Worm (Caenorhabditis elegans) whole organism, L3 larva: ENCODE data around the gene spp-22.

ENCODE experiments used
- R02D3.7 ChIP-seq: fragments of 150-350 bp; optimal IDR thresholded peaks from 2 replicates; lab custom pipeline; 2014; ENCODE audit warnings: missing biosample characterization, missing genetic modification characterization
- ceh-16 ChIP-seq: sonication (generic microtip); optimal IDR thresholded peaks from 2 replicates; lab custom pipeline; 2017; ENCODE audit warnings: missing biosample characterization, missing genetic modification characterization
- ceh-28 ChIP-seq: fragments of 150-350 bp; optimal IDR thresholded peaks from 2 replicates; lab custom pipeline; 2014; ENCODE audit warnings: missing biosample characterization, missing genetic modification reagents, missing genetic modification characterization
- ceh-82 ChIP-seq: fragments of 150-350 bp; optimal IDR thresholded peaks from 2 replicates; lab custom pipeline; 2014; ENCODE audit warnings: missing biosample characterization, missing genetic modification characterization
- ceh-9 ChIP-seq: sonication (generic microtip); optimal IDR thresholded peaks from 2 replicates; lab custom pipeline; 2018; ENCODE audit warnings: missing biosample characterization, missing genetic modification characterization
- daf-12 ChIP-seq: fragments of 150-350 bp; optimal IDR thresholded peaks from 2 replicates; lab custom pipeline; 2014; ENCODE audit warnings: missing biosample characterization, missing genetic modification reagents, missing genetic modification characterization
- egl-27 ChIP-seq: sonication (generic microtip); optimal IDR thresholded peaks from 4 replicates; lab custom pipeline; 2017; ENCODE audit warnings: missing biosample characterization, missing genetic modification reagents, missing genetic modification characterization
- egl-5 ChIP-seq: fragments of 150-350 bp; optimal IDR thresholded peaks from 2 replicates; lab custom pipeline; 2017; ENCODE audit warnings: missing biosample characterization, missing genetic modification reagents, missing genetic modification characterization, inconsistent platforms
- elt-1 ChIP-seq: fragments of 150-350 bp; optimal IDR thresholded peaks from 2 replicates; lab custom pipeline; 2014; ENCODE audit warnings: missing biosample characterization, missing genetic modification characterization
- elt-2 ChIP-seq: sonication (generic microtip); optimal IDR thresholded peaks from 2 replicates; lab custom pipeline; 2016; ENCODE audit warnings: missing genetic modification reagents, mild to moderate bottlenecking, missing genetic modification characterization, missing compliant biosample characterization
- elt-3 ChIP-seq, 3 experiments: fragments of 150-350 bp in 1 of 3; sonication (generic microtip) in 2 of 3; optimal IDR thresholded peaks; 2 replicates in 2 of 3; 4 replicates in 1 of 3; lab custom pipeline; 2014 to 2017; ENCODE audit warnings: missing biosample characterization in 3 of 3, missing genetic modification characterization in 3 of 3
- eor-1 ChIP-seq, 2 experiments: fragments of 150-350 bp; optimal IDR thresholded peaks; 2 replicates each; lab custom pipeline; 2014 to 2018; ENCODE audit warnings: missing biosample characterization in 2 of 2, missing genetic modification characterization in 2 of 2
- fkh-10 ChIP-seq: sonication (generic microtip); optimal IDR thresholded peaks from 2 replicates; lab custom pipeline; 2017; ENCODE audit warnings: missing biosample characterization, missing genetic modification reagents, missing genetic modification characterization
- fkh-2 ChIP-seq: fragments of 150-350 bp; optimal IDR thresholded peaks from 2 replicates; lab custom pipeline; 2014; ENCODE audit warnings: missing biosample characterization, missing genetic modification reagents, missing genetic modification characterization
- fos-1 ChIP-seq: fragments of 150-350 bp; optimal IDR thresholded peaks from 2 replicates; lab custom pipeline; 2014; ENCODE audit warnings: missing biosample characterization, missing genetic modification characterization
- hmg-11 ChIP-seq: sonication (generic microtip); optimal IDR thresholded peaks from 2 replicates; lab custom pipeline; 2016; ENCODE audit warnings: missing genetic modification characterization, missing compliant biosample characterization
- jun-1 ChIP-seq: fragments of 150-350 bp; optimal IDR thresholded peaks from 2 replicates; lab custom pipeline; 2014; ENCODE audit warnings: missing biosample characterization, missing genetic modification reagents, missing genetic modification characterization
- lin-15B ChIP-seq: fragments of 150-350 bp; optimal IDR thresholded peaks from 2 replicates; lab custom pipeline; 2014; ENCODE audit warnings: missing biosample characterization, missing genetic modification characterization
- lin-39 ChIP-seq: fragments of 150-350 bp; optimal IDR thresholded peaks from 2 replicates; lab custom pipeline; 2018; ENCODE audit warnings: missing biosample characterization, missing genetic modification reagents, missing genetic modification characterization
- lsy-12 ChIP-seq: sonication (generic microtip); optimal IDR thresholded peaks from 2 replicates; lab custom pipeline; 2016; ENCODE audit warnings: mild to moderate bottlenecking, missing genetic modification characterization, missing compliant biosample characterization
- mdl-1 ChIP-seq: fragments of 150-350 bp; optimal IDR thresholded peaks from 2 replicates; lab custom pipeline; 2014; ENCODE audit warnings: missing biosample characterization, missing genetic modification characterization
- nfya-1 ChIP-seq: sonication (generic microtip); optimal IDR thresholded peaks from 2 replicates; lab custom pipeline; 2017; ENCODE audit warnings: missing genetic modification characterization, mild to moderate bottlenecking, missing compliant biosample characterization, antibody characterized with exemption, moderate library complexity; ENCODE audit not compliant: insufficient read depth
- nhr-11 ChIP-seq: fragments of 150-350 bp; optimal IDR thresholded peaks from 2 replicates; lab custom pipeline; 2014; ENCODE audit warnings: missing biosample characterization, missing genetic modification characterization
- nhr-23 ChIP-seq: fragments of 150-350 bp; optimal IDR thresholded peaks from 2 replicates; lab custom pipeline; 2014; ENCODE audit warnings: missing biosample characterization, missing genetic modification reagents, missing genetic modification characterization
- nhr-237 ChIP-seq: fragments of 150-350 bp; optimal IDR thresholded peaks from 2 replicates; lab custom pipeline; 2014; ENCODE audit warnings: missing biosample characterization, missing genetic modification characterization
- nhr-28 ChIP-seq: fragments of 150-350 bp; optimal IDR thresholded peaks from 2 replicates; lab custom pipeline; 2014; ENCODE audit warnings: missing biosample characterization, missing genetic modification characterization
- nhr-43 ChIP-seq: sonication (generic microtip); optimal IDR thresholded peaks from 2 replicates; lab custom pipeline; 2016; ENCODE audit warnings: mild to moderate bottlenecking, missing genetic modification characterization, missing compliant biosample characterization; ENCODE audit not compliant: poor library complexity, severe bottlenecking
- nhr-67 ChIP-seq: fragments of 150-350 bp; optimal IDR thresholded peaks from 2 replicates; lab custom pipeline; 2014; ENCODE audit warnings: missing biosample characterization, missing genetic modification characterization
- nhr-76 ChIP-seq: fragments of 150-350 bp; sonication (generic microtip); optimal IDR thresholded peaks from 5 replicates; lab custom pipeline; 2014; ENCODE audit warnings: missing biosample characterization, missing genetic modification characterization
- nhr-77 ChIP-seq: fragments of 150-350 bp; optimal IDR thresholded peaks from 2 replicates; lab custom pipeline; 2014; ENCODE audit warnings: missing biosample characterization, missing genetic modification characterization
- pha-4 ChIP-seq: fragments of 150-350 bp; optimal IDR thresholded peaks from 2 replicates; lab custom pipeline; 2014; ENCODE audit warnings: missing biosample characterization, missing genetic modification reagents, missing genetic modification characterization
- skn-1 ChIP-seq: fragments of 150-350 bp; optimal IDR thresholded peaks from 2 replicates; lab custom pipeline; 2014; ENCODE audit warnings: missing biosample characterization, missing genetic modification characterization
- snpc-4 ChIP-seq: fragments of 150-350 bp; optimal IDR thresholded peaks from 2 replicates; lab custom pipeline; 2014; ENCODE audit warnings: missing biosample characterization, missing genetic modification characterization
- tbx-2 ChIP-seq: sonication (generic microtip); optimal IDR thresholded peaks from 2 replicates; lab custom pipeline; 2016; ENCODE audit warnings: mild to moderate bottlenecking, missing genetic modification characterization, missing compliant biosample characterization
- unc-39 ChIP-seq: sonication (generic microtip); optimal IDR thresholded peaks from 4 replicates; lab custom pipeline; 2017; ENCODE audit warnings: missing biosample characterization, missing genetic modification characterization
- unc-62 ChIP-seq: fragments of 150-350 bp; sonication (generic microtip); optimal IDR thresholded peaks from 4 replicates; lab custom pipeline; 2014; ENCODE audit warnings: missing biosample characterization, missing genetic modification reagents, missing genetic modification characterization
- zag-1 ChIP-seq: fragments of 150-350 bp; optimal IDR thresholded peaks from 2 replicates; lab custom pipeline; 2014; ENCODE audit warnings: missing biosample characterization, missing genetic modification characterization
- ztf-11 ChIP-seq: fragments of 150-350 bp; optimal IDR thresholded peaks from 2 replicates; lab custom pipeline; 2014; ENCODE audit warnings: missing biosample characterization, missing genetic modification characterization
- ztf-4 ChIP-seq: fragments of 150-350 bp; optimal IDR thresholded peaks from 2 replicates; lab custom pipeline; 2014; ENCODE audit warnings: missing biosample characterization, missing genetic modification characterization

spp-22 gene

DNA sequence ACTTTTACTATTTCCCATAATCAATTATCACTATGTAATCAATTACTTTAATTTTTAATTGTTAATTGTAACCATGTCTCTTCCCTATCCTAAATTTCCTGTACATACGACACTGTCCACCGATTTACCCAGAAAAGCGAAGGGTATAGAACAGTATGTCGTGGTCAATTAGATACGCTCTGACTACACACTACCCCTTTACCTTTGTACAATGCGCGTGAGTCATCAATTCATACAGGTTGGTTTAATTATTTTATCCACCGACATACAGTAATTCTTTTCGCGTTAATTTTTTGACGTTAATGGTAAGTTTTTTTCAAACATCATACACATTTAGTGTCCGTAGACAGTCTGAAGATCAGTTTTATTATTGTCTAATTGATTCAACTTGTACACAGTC lies 29.9 kb upstream of the spp-22 start (continued):
- TF ChIP-seq ztf-11 (no peak), ceh-28 (peak; percentile 93), nhr-67 (no peak), lin-15B (tag; lab: Kevin White, UChicago) (peak; percentile 13), hmg-11 (tag; lab: Kevin White, UChicago) (no peak), eor-1 (tag; optimal IDR thresholded peaks at IDR 0.05; lab: Kevin White, UChicago) (no peak), mdl-1 (tag; lab: Kevin White, UChicago) (peak; percentile 12), nhr-23 (tag; lab: Kevin White, UChicago) (peak; percentile 98), lin-39 (tag; lab: Kevin White, UChicago) (peak; percentile 69), nhr-43 (tag; lab: Kevin White, UChicago) (peak; percentile 98), nhr-28 (tag; lab: Kevin White, UChicago) (peak; percentile 79), snpc-4 (tag; lab: Kevin White, UChicago) (peak; percentile 76), ztf-4 (peak; percentile 33), jun-1 (tag; lab: Kevin White, UChicago) (peak; percentile 99), nhr-76 (tag; lab: Kevin White, UChicago) (peak; percentile 73), ceh-16 (tag; lab: Kevin White, UChicago) (no peak), fkh-2 (tag; lab: Kevin White, UChicago) (no peak), pha-4 (tag; lab: Kevin White, UChicago) (peak; percentile 88), fos-1 (tag; lab: Kevin White, UChicago) (no peak), ceh-9 (tag; lab: Kevin White, UChicago) (no peak), lsy-12 (peak; percentile 93), nhr-11 (tag; lab: Kevin White, UChicago) (no peak), elt-1 (no peak)

DNA sequence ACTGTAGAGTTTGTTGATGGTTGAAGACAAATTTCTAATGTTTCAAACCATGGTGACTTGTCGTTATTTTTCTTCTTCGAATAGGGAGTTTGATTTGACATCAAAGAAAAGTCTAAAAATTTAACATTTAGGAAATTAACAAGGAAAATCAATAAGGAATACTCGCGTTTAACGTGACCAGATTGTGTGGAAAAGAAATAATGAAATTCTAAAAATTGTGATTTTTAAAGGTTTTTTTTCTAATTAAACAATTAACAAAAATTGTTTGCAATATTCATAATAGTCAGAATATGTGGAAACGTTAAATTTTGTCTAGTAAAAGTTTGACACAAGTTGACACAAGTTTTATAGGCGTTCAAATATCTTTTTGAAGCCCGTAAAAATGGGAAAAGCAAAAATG lies 23.9 kb upstream of the spp-22 start, which contains the start of gene C55B6.4:
TSS of gene C55B6.4 (minus strand) at position 101 of the 400 bp plus-strand sequence.
- TF ChIP-seq nhr-28 (tag; lab: Kevin White, UChicago) (no peak), eor-1 (tag; optimal IDR thresholded peaks at IDR 0.05; lab: Kevin White, UChicago) (no peak), egl-27 (no peak), R02D3.7 (tag; lab: Kevin White, UChicago) (no peak), ceh-82 (no peak), daf-12 (tag; lab: Kevin White, UChicago) (no peak), nhr-43 (tag; lab: Kevin White, UChicago) (no peak), nhr-77 (tag; lab: Kevin White, UChicago) (no peak), fkh-10 (GFP tag; lab: Kevin White, UChicago) (no peak), jun-1 (tag; lab: Kevin White, UChicago) (no peak), zag-1 (tag; lab: Kevin White, UChicago) (no peak), ceh-16 (tag; lab: Kevin White, UChicago) (no peak), ceh-9 (tag; lab: Kevin White, UChicago) (no peak)

DNA sequence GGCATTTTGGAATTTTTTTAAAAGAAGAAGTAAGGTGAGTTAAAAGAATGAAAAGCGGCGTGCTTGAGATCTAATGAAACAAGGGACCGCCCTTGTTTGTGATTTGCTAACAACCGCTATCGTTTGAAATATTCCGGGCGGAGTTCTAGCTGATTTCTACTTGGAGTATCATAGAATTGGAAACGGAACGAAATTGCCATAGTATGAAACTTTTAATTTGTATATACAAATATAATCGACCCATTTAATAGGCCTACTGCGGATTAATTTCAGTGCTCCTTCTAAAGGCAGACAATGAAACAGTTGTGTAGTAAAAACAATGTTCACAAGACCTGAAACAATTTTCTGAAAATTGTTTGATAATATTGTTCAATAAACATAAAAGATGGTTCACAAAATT lies 19.6 kb upstream of the spp-22 start, which contains the start of gene C55B6.7:
TSS of gene C55B6.7 (minus strand) at position 101 of the 400 bp plus-strand sequence.
- TF ChIP-seq unc-39 (tag; lab: Kevin White, UChicago) (no peak), ztf-11 (no peak), jun-1 (tag; lab: Kevin White, UChicago) (no peak), lsy-12 (no peak), unc-62 (GFP tag; lab: Kevin White, UChicago) (no peak), ceh-16 (tag; lab: Kevin White, UChicago) (no peak), nhr-77 (tag; lab: Kevin White, UChicago) (no peak), nhr-237 (tag; lab: Kevin White, UChicago) (no peak), pha-4 (tag; lab: Kevin White, UChicago) (no peak), egl-5 (tag; lab: Kevin White, UChicago) (no peak), ceh-9 (tag; lab: Kevin White, UChicago) (no peak), zag-1 (tag; lab: Kevin White, UChicago) (no peak)
- TF ChIP-seq, all 47 proteins: peak for 0

DNA sequence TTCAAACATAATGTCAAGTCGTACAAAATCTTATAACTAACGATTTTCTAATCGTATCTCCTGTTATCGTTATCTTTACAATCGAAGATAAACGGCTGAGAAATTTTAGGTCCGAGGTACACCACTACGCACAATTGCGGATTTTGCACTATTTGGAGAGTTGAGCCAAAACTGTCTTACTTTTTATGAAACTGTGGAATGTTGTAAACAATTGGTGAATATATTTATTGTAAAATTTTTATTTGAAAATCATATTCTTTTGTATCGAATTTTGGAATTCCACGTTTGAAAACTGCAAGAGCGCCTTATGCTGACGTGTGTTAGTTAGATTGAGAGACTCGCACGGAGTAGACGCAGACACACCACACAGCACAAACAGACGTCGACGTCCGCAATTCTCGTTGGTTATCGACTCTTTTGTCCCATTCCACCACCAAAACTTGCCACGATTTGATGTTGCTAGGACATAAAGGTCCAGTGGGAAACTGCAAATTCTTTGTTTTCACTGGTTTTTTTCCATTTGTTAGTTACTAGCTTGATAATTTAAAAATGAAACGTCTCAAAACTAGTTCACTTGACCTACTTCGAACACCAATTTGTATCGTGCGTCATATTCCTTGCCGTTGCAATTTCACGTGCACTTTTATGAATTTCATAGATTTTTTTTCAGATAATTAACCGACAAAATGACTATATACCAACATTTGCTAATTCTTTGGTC lies 17.5 kb upstream of the spp-22 start, which contains the start of gene dnj-7:
TSS of gene dnj-7 (plus strand) at position 671 of the 721 bp plus-strand sequence.
- TF ChIP-seq nhr-237 (tag; lab: Kevin White, UChicago): no peak
- peak; percentile 29 for TF ChIP-seq nhr-23 (tag; lab: Kevin White, UChicago)
- TF ChIP-seq jun-1 (tag; lab: Kevin White, UChicago): no peak
- TF ChIP-seq zag-1 (tag; lab: Kevin White, UChicago): no peak
- peak; percentile 50 for TF ChIP-seq nfya-1
- TF ChIP-seq tbx-2: peak; percentile 1
- TF ChIP-seq elt-1: peak; percentile 28
- TF ChIP-seq skn-1 (tag; lab: Kevin White, UChicago): peak; percentile 17
- no peak for TF ChIP-seq fkh-2 (tag; lab: Kevin White, UChicago)
- peak; percentile 21 for TF ChIP-seq ceh-28
- TF ChIP-seq elt-3 (tag; optimal IDR thresholded peaks at IDR 0.05; lab: Kevin White, UChicago): peak in 1 of 3 experiments; percentile 90
- peak; percentile 43 for TF ChIP-seq elt-2
